Fruit fly (Drosophila melanogaster): Measurements from ENCODE around the gene CG1116.

The CG1116 gene

DNA sequence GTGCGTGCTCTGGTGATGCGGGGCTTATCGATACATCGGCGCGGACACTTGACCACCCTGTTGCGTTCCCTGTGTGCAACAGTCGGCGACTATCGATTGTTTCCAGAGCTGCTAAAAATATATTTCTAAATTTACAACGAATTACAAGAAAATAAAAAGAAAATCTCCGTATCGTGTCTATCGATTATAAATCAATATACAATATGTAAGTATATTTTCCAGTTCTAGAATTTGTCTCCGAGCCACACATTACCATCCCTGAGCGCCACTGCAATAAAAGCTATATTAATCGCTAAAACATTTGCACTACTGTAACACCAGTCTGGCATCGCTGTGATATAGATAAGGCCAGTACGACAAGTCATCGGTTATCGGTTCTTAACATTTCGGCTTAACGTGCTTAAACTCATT lies 12.7 kb downstream of the CG1116 start, which contains the start of the genes Kat60 and Mms19 (continued):
- TF ChIP-seq ATbp (GFP tag; optimal IDR thresholded peaks at IDR 0.05) (no peak), CG11560 (tag; IDR thresholded peaks at IDR 0.05) (peak; percentile 69; the same call in 2 of the 3 replicates), dysf (GFP tag; IDR thresholded peaks at IDR 0.05) (peak; percentile 69; the same call in 2 of the 3 replicates), CG3065 (GFP tag; optimal IDR thresholded peaks at IDR 0.05) (peak; percentile 47), aop (GFP tag; IDR thresholded peaks at IDR 0.05) (no peak), CG42726 (GFP tag; IDR thresholded peaks at IDR 0.05; ENCODE audit: partially characterized antibody) (peak; percentile 97), NC2β (GFP tag; optimal IDR thresholded peaks at IDR 0.05) (no peak), slp2 (GFP tag; optimal IDR thresholded peaks at IDR 0.05) (no peak), cas (GFP tag; IDR thresholded peaks at IDR 0.05) (peak; percentile 66), HLH3B (GFP tag; IDR thresholded peaks at IDR 0.05) (peak; percentile 39; the same call in 1 of the 2 replicates), Taf1 (GFP tag; IDR thresholded peaks at IDR 0.05) (peak; percentile 56), CG1647 (GFP tag; optimal IDR thresholded peaks at IDR 0.05) (peak; percentile 62), CG6765 (GFP tag; optimal IDR thresholded peaks at IDR 0.05) (no peak), dpn (GFP tag; optimal IDR thresholded peaks at IDR 0.05) (peak; percentile 76), CG11456 (GFP tag; IDR thresholded peaks at IDR 0.05) (peak; percentile 72; the same call in 2 of the 3 replicates), kay (GFP tag; optimal IDR thresholded peaks at IDR 0.05) (peak; percentile 58), CG3838 (GFP tag; optimal IDR thresholded peaks at IDR 0.05) (peak; percentile 78), hb (GFP tag; IDR thresholded peaks at IDR 0.05; ENCODE audit: partially characterized antibody) (peak; percentile 94), HLHmδ (GFP tag; optimal IDR thresholded peaks at IDR 0.05) (no peak), zfh1 (GFP tag; IDR thresholded peaks at IDR 0.05) (peak; percentile 69; the same call in 2 of the 3 replicates), Atf3 (GFP tag; optimal IDR thresholded peaks at IDR 0.05) (peak; percentile 56), mam (GFP tag; optimal IDR thresholded peaks at IDR 0.05) (peak; percentile 82), CG14710 (tag; optimal IDR thresholded peaks at IDR 0.05) (peak; percentile 86), Vsx1 (GFP tag; optimal IDR thresholded peaks at IDR 0.05) (no peak), CG15696 (tag; optimal IDR thresholded peaks at IDR 0.05) (peak; percentile 57), CG6254 (GFP tag; optimal IDR thresholded peaks at IDR 0.05) (peak; percentile 83), al (GFP tag; IDR thresholded peaks at IDR 0.05) (peak; percentile 67), CG1024 (GFP tag; IDR thresholded peaks at IDR 0.05) (0 out of 2 replicates have a peak, but pooled peaks have one; percentile 3), fd3F (GFP tag; optimal IDR thresholded peaks at IDR 0.05) (peak; percentile 42), CG7786 (GFP tag; optimal IDR thresholded peaks at IDR 0.05) (peak; percentile 35), CG13123 (GFP tag; optimal IDR thresholded peaks at IDR 0.05) (peak; percentile 29), Stat92E (GFP tag; optimal IDR thresholded peaks at IDR 0.05) (peak in 1 of 3 experiments; percentile 68), Lhr (GFP tag; optimal IDR thresholded peaks at IDR 0.05) (peak; percentile 68), CG17802 (tag; optimal IDR thresholded peaks at IDR 0.05) (peak; percentile 45), bbx (GFP tag; IDR thresholded peaks at IDR 0.05; ENCODE audit: partially characterized antibody) (peak; percentile 89), CG31224 (GFP tag; IDR thresholded peaks at IDR 0.05) (peak; percentile 59), phol (tag; optimal IDR thresholded peaks at IDR 0.05) (peak; percentile 80), NFAT (GFP tag; IDR thresholded peaks at IDR 0.05) (0 out of 2 replicates have a peak, but pooled peaks have one; percentile 52), ac (GFP tag; optimal IDR thresholded peaks at IDR 0.05) (no peak), gcm2 (GFP tag; optimal IDR thresholded peaks at IDR 0.05) (no peak), CG11696 (GFP tag; IDR thresholded peaks at IDR 0.05) (no peak), sim (GFP tag; IDR thresholded peaks at IDR 0.05) (no peak), CG34376 (GFP tag; optimal IDR thresholded peaks at IDR 0.05) (peak; percentile 36), Fer3 (tag; optimal IDR thresholded peaks at IDR 0.05) (peak; percentile 46), Dip3 (GFP tag; optimal IDR thresholded peaks at IDR 0.05) (peak; percentile 64), chif (GFP tag; optimal IDR thresholded peaks at IDR 0.05) (peak; percentile 34 to 69), CG7556 (GFP tag; optimal IDR thresholded peaks at IDR 0.05) (no peak), gt (GFP tag; IDR thresholded peaks at IDR 0.05) (no peak), klu (GFP tag; IDR thresholded peaks at IDR 0.05) (peak; percentile 44; the same call in 1 of the 2 replicates), Bdp1 (GFP tag; optimal IDR thresholded peaks at IDR 0.05) (peak; percentile 43)
